Worm (Caenorhabditis elegans) whole organism, young adult: ENCODE measurements around the gene C11E4.8.

Experiments used
- B0035.1 ChIP-seq: sonication (generic microtip); optimal IDR thresholded peaks from 2 replicates; lab custom pipeline; 2016; ENCODE audit warnings: missing genetic modification characterization, mild to moderate bottlenecking, missing compliant biosample characterization, missing genotype, missing genetic modification reagents
- F10E7.11 ChIP-seq: sonication (generic microtip); optimal IDR thresholded peaks from 2 replicates; lab custom pipeline; 2017; ENCODE audit warnings: mild to moderate bottlenecking, missing genetic modification characterization, moderate library complexity, missing compliant biosample characterization
- F23B12.7 ChIP-seq: sonication (generic microtip); optimal IDR thresholded peaks from 2 replicates; lab custom pipeline; 2017; ENCODE audit warnings: missing genetic modification characterization, mild to moderate bottlenecking, missing compliant biosample characterization, antibody characterized with exemption, moderate library complexity; ENCODE audit not compliant: insufficient read depth
- F55B11.4 ChIP-seq: sonication (generic microtip); optimal IDR thresholded peaks from 2 replicates; lab custom pipeline; 2016; ENCODE audit warnings: missing compliant biosample characterization, missing genetic modification characterization, borderline replicate concordance; ENCODE audit not compliant: insufficient read depth
- F57C9.4 ChIP-seq: sonication (generic microtip); optimal IDR thresholded peaks from 2 replicates; lab custom pipeline; 2017; ENCODE audit warnings: mild to moderate bottlenecking, missing genetic modification characterization, missing compliant biosample characterization
- K11D2.4 ChIP-seq: fragments of 200-800 bp; sonication (Bioruptor generic); IDR thresholded peaks from 2 replicates; pipeline ENCODE4 v1.3.6; 2022; ENCODE audit warnings: missing genetic modification reagents, missing genetic modification characterization, missing compliant biosample characterization
- Y53F4B.3 ChIP-seq: fragments of 200-800 bp; sonication (Bioruptor generic); IDR thresholded peaks from 2 replicates; pipeline ENCODE4 v1.3.6; 2022; ENCODE audit warnings: missing genetic modification reagents, missing genetic modification characterization, missing compliant biosample characterization
- Y56A3A.18 ChIP-seq: fragments of 200-800 bp; sonication (Bioruptor generic); IDR thresholded peaks from 2 replicates; pipeline ENCODE4 v1.3.6; 2022; ENCODE audit warnings: missing genetic modification reagents, missing genetic modification characterization, missing compliant biosample characterization
- Y67H2A.10 ChIP-seq: fragments of 200-800 bp; sonication (Bioruptor generic); conservative IDR thresholded peaks from 2 replicates; pipeline ENCODE4 v1.3.6; 2022; ENCODE audit warnings: missing genetic modification reagents, missing genetic modification characterization, missing compliant biosample characterization
- Y79H2A.3 ChIP-seq: fragments of 200-800 bp; sonication (Bioruptor generic); conservative IDR thresholded peaks from 2 replicates; pipeline ENCODE4 v1.3.6; 2022; ENCODE audit warnings: missing genetic modification reagents, missing genetic modification characterization, missing compliant biosample characterization
- atf-7 ChIP-seq: sonication (generic microtip); optimal IDR thresholded peaks from 2 replicates; lab custom pipeline; 2017; ENCODE audit warnings: mild to moderate bottlenecking, missing genetic modification characterization, missing compliant biosample characterization
- attf-5 ChIP-seq: fragments of 200-800 bp; sonication (Bioruptor generic); optimal IDR thresholded peaks from 2 replicates; lab custom pipeline; 2018; ENCODE audit warnings: mild to moderate bottlenecking, missing genetic modification characterization, missing compliant biosample characterization
- attf-6 ChIP-seq: fragments of 200-800 bp; sonication (Bioruptor generic); IDR thresholded peaks from 2 replicates; pipeline ENCODE4 v1.3.6; 2022; ENCODE audit warnings: missing genetic modification reagents, missing genetic modification characterization, missing compliant biosample characterization
- bed-1 ChIP-seq: fragments of 200-800 bp; sonication (Bioruptor generic); IDR thresholded peaks from 2 replicates; pipeline ENCODE4 v1.3.6; 2022; ENCODE audit warnings: missing genetic modification reagents, missing genetic modification characterization, missing compliant biosample characterization
- cebp-2 ChIP-seq: fragments of 200-800 bp; sonication (Bioruptor generic); IDR thresholded peaks from 2 replicates; pipeline ENCODE4 v1.3.6; 2022; ENCODE audit warnings: missing genetic modification characterization, missing compliant biosample characterization
- ceh-40 ChIP-seq: fragments of 200-800 bp; sonication (Bioruptor generic); IDR thresholded peaks from 2 replicates; pipeline ENCODE4 v1.3.6; 2022; ENCODE audit warnings: missing genetic modification characterization, missing compliant biosample characterization
- ceh-91 ChIP-seq: fragments of 200-800 bp; sonication (Bioruptor generic); IDR thresholded peaks from 2 replicates; pipeline ENCODE4 v1.3.6; 2022; ENCODE audit warnings: missing genetic modification reagents, missing genetic modification characterization, missing compliant biosample characterization
- die-1 ChIP-seq: sonication (generic microtip); optimal IDR thresholded peaks from 2 replicates; lab custom pipeline; 2016; ENCODE audit warnings: missing genotype, mild to moderate bottlenecking, missing genetic modification characterization, missing compliant biosample characterization
- dox-1 ChIP-seq: fragments of 200-800 bp; sonication (Bioruptor generic); IDR thresholded peaks from 2 replicates; pipeline ENCODE4 v1.3.6; 2022; ENCODE audit warnings: missing genetic modification reagents, missing genetic modification characterization, missing compliant biosample characterization
- dpff-1 ChIP-seq: sonication (generic microtip); optimal IDR thresholded peaks from 2 replicates; lab custom pipeline; 2017; ENCODE audit warnings: mild to moderate bottlenecking, missing genetic modification characterization, missing compliant biosample characterization
- egl-44 ChIP-seq: fragments of 200-800 bp; sonication (Bioruptor generic); IDR thresholded peaks from 2 replicates; pipeline ENCODE4 v1.3.6; 2022; ENCODE audit warnings: missing genetic modification reagents, missing genetic modification characterization, missing compliant biosample characterization
- ekl-4 ChIP-seq: fragments of 200-800 bp; sonication (Bioruptor generic); IDR thresholded peaks from 2 replicates; pipeline ENCODE4 v1.3.6; 2022; ENCODE audit warnings: missing genetic modification reagents, missing genetic modification characterization, missing compliant biosample characterization
- fkh-3 ChIP-seq: sonication (generic microtip); optimal IDR thresholded peaks from 2 replicates; lab custom pipeline; 2016; ENCODE audit warnings: mild to moderate bottlenecking, missing genetic modification characterization, missing compliant biosample characterization
- gei-17 ChIP-seq: fragments of 200-800 bp; sonication (Bioruptor generic); optimal IDR thresholded peaks from 2 replicates; lab custom pipeline; 2018; ENCODE audit warnings: mild to moderate bottlenecking, missing genetic modification characterization, missing compliant biosample characterization
- him-1 ChIP-seq: sonication (generic microtip); optimal IDR thresholded peaks from 2 replicates; lab custom pipeline; 2016; ENCODE audit warnings: missing genotype, missing genetic modification reagents, missing genetic modification characterization, missing compliant biosample characterization
- hlh-12 ChIP-seq: sonication (generic microtip); optimal IDR thresholded peaks from 2 replicates; lab custom pipeline; 2016; ENCODE audit warnings: missing genetic modification characterization, missing compliant biosample characterization
- hlh-26 ChIP-seq: fragments of 200-800 bp; sonication (Bioruptor generic); conservative IDR thresholded peaks from 2 replicates; pipeline ENCODE4 v1.3.6; 2022; ENCODE audit warnings: missing genetic modification reagents, missing genetic modification characterization, missing compliant biosample characterization
- hmg-20 ChIP-seq: fragments of 200-800 bp; sonication (Bioruptor generic); IDR thresholded peaks from 2 replicates; pipeline ENCODE4 v1.3.6; 2022; ENCODE audit warnings: missing genetic modification reagents, missing genetic modification characterization, missing compliant biosample characterization
- lag-1 ChIP-seq: fragments of 200-800 bp; sonication (Bioruptor generic); IDR thresholded peaks from 2 replicates; pipeline ENCODE4 v1.3.6; 2022; ENCODE audit warnings: missing genetic modification reagents, missing genetic modification characterization, missing compliant biosample characterization
- let-607 ChIP-seq, 2 experiments: fragments of 200-800 bp in 1 of 2; sonication (Bioruptor generic) in 1 of 2; sonication (generic microtip) in 1 of 2; optimal IDR thresholded peaks; 2 replicates each; lab custom pipeline; 2016 to 2018; ENCODE audit warnings: mild to moderate bottlenecking in 2 of 2, missing compliant biosample characterization in 2 of 2, missing genetic modification characterization in 2 of 2, moderate library complexity in 2 of 2, missing genotype in 1 of 2
- lin-26 ChIP-seq: fragments of 200-800 bp; sonication (Bioruptor generic); IDR thresholded peaks from 2 replicates; pipeline ENCODE4 v1.3.6; 2022; ENCODE audit warnings: missing genetic modification reagents, missing genetic modification characterization, missing compliant biosample characterization
- lin-40 ChIP-seq: sonication (generic microtip); optimal IDR thresholded peaks from 2 replicates; lab custom pipeline; 2016; ENCODE audit warnings: missing genetic modification characterization, mild to moderate bottlenecking, missing compliant biosample characterization, missing genotype, missing genetic modification reagents
- lir-1 ChIP-seq: fragments of 200-800 bp; sonication (Bioruptor generic); conservative IDR thresholded peaks from 2 replicates; pipeline ENCODE4 v1.3.6; 2022; ENCODE audit warnings: missing genetic modification reagents, missing genetic modification characterization, missing compliant biosample characterization
- madf-10 ChIP-seq: sonication (generic microtip); optimal IDR thresholded peaks from 2 replicates; lab custom pipeline; 2016; ENCODE audit warnings: mild to moderate bottlenecking, missing genetic modification characterization, missing compliant biosample characterization
- madf-6 ChIP-seq: fragments of 200-800 bp; sonication (Bioruptor generic); IDR thresholded peaks from 2 replicates; pipeline ENCODE4 v1.3.6; 2022; ENCODE audit warnings: missing genetic modification reagents, missing genetic modification characterization, missing compliant biosample characterization
- mcd-1 ChIP-seq: fragments of 200-800 bp; sonication (Bioruptor generic); IDR thresholded peaks from 2 replicates; pipeline ENCODE4 v1.3.6; 2022; ENCODE audit warnings: missing genetic modification reagents, missing genetic modification characterization, missing compliant biosample characterization
- mel-28 ChIP-seq: sonication (generic microtip); optimal IDR thresholded peaks from 2 replicates; lab custom pipeline; 2016; ENCODE audit warnings: borderline replicate concordance, mild to moderate bottlenecking, missing genetic modification characterization, missing compliant biosample characterization
- nfyb-1 ChIP-seq: fragments of 200-800 bp; sonication (Bioruptor generic); IDR thresholded peaks from 2 replicates; pipeline ENCODE4 v1.3.6; 2022; ENCODE audit warnings: missing genetic modification reagents, missing genetic modification characterization, missing compliant biosample characterization
- nhr-90 ChIP-seq: sonication (generic microtip); optimal IDR thresholded peaks from 2 replicates; lab custom pipeline; 2016; ENCODE audit warnings: missing genotype, mild to moderate bottlenecking, missing genetic modification characterization, missing compliant biosample characterization
- pha-4 ChIP-seq: fragments of 150-350 bp; sonication (generic microtip); optimal IDR thresholded peaks from 2 replicates; lab custom pipeline; 2014; ENCODE audit warnings: missing biosample characterization, missing genetic modification reagents, missing genetic modification characterization
- rcor-1 ChIP-seq: fragments of 200-800 bp; sonication (Bioruptor generic); IDR thresholded peaks from 2 replicates; pipeline ENCODE4 v1.3.6; 2022; ENCODE audit warnings: missing genetic modification reagents, missing genetic modification characterization, missing compliant biosample characterization
- tbp1 ChIP-seq: fragments of 200-800 bp; sonication (Bioruptor generic); optimal IDR thresholded peaks from 2 replicates; lab custom pipeline; 2018; ENCODE audit warnings: mild to moderate bottlenecking, missing genetic modification characterization, missing compliant biosample characterization
- tlf-1 ChIP-seq: fragments of 200-800 bp; sonication (Bioruptor generic); optimal IDR thresholded peaks from 2 replicates; lab custom pipeline; 2018; ENCODE audit warnings: mild to moderate bottlenecking, missing genetic modification characterization, missing compliant biosample characterization
- unc-62 ChIP-seq: fragments of 150-350 bp; optimal IDR thresholded peaks from 2 replicates; lab custom pipeline; 2014; ENCODE audit warnings: missing biosample characterization, missing genetic modification reagents, missing genetic modification characterization
- xnd-1 ChIP-seq: sonication (generic microtip); optimal IDR thresholded peaks from 2 replicates; lab custom pipeline; 2016; ENCODE audit warnings: missing genotype, missing genetic modification reagents, missing genetic modification characterization, missing compliant biosample characterization
- ztf-18 ChIP-seq: sonication (generic microtip); optimal IDR thresholded peaks from 2 replicates; lab custom pipeline; 2016; ENCODE audit warnings: missing genotype, mild to moderate bottlenecking, missing genetic modification characterization, missing compliant biosample characterization
- ztf-22 ChIP-seq: fragments of 200-800 bp; sonication (Bioruptor generic); optimal IDR thresholded peaks from 2 replicates; lab custom pipeline; 2018; ENCODE audit warnings: mild to moderate bottlenecking, missing genetic modification characterization, moderate library complexity, missing compliant biosample characterization
- ztf-25 ChIP-seq: fragments of 200-800 bp; sonication (Bioruptor generic); IDR thresholded peaks from 2 replicates; pipeline ENCODE4 v1.3.6; 2022; ENCODE audit warnings: missing genetic modification reagents, missing genetic modification characterization, missing compliant biosample characterization

The C11E4.8 gene

ce11 chrX:9622609-9623008, 2.4 kb downstream of the C11E4.8 start (continued):
- TF ChIP-seq nfyb-1 (GFP tag; lab: Robert Waterston, UW) (no peak; the same call in none of the 2 replicates), hlh-26 (GFP tag; lab: Robert Waterston, UW) (0 out of 2 replicates have a peak, but pooled peaks have one; percentile 41), ekl-4 (GFP tag; lab: Robert Waterston, UW) (0 out of 2 replicates have a peak, but pooled peaks have one; percentile 40), attf-6 (GFP tag; lab: Robert Waterston, UW) (peak; percentile 67; the same call in 1 of the 2 replicates), madf-6 (GFP tag; lab: Robert Waterston, UW) (peak; percentile 48; the same call in 1 of the 2 replicates), K11D2.4 (no peak), ceh-91 (GFP tag; lab: Robert Waterston, UW) (no peak), fkh-3 (tag; lab: Kevin White, UChicago) (peak; percentile 68), F10E7.11 (tag; lab: Kevin White, UChicago) (no peak), bed-1 (GFP tag; lab: Robert Waterston, UW) (no peak), rcor-1 (GFP tag; lab: Robert Waterston, UW) (peak; percentile 41; the same call in 1 of the 2 replicates), ceh-40 (GFP tag; lab: Robert Waterston, UW) (peak; percentile 66), madf-10 (peak; percentile 67), atf-7 (tag; lab: Kevin White, UChicago) (peak; percentile 74), ztf-22 (GFP tag; lab: Kevin White, UChicago) (no peak), F57C9.4 (tag; lab: Kevin White, UChicago) (no peak), Y53F4B.3 (no peak), mcd-1 (GFP tag; lab: Robert Waterston, UW) (no peak; the same call in 1 of the 2 replicates), Y79H2A.3 (no peak), hlh-12 (tag; lab: Kevin White, UChicago) (peak; percentile 4), lin-40 (tag; lab: Kevin White, UChicago) (no peak), lin-26 (peak; percentile 94), him-1 (peak; percentile 89), egl-44 (GFP tag; lab: Robert Waterston, UW) (peak; percentile 82), ztf-18 (tag; lab: Kevin White, UChicago) (peak; percentile 70), lag-1 (GFP tag; lab: Robert Waterston, UW) (no peak), mel-28 (tag; lab: Kevin White, UChicago) (no peak), nhr-90 (peak; percentile 72), Y56A3A.18 (GFP tag; lab: Robert Waterston, UW) (peak; percentile 81), dox-1 (GFP tag; lab: Robert Waterston, UW) (peak; percentile 78; the same call in 1 of the 2 replicates), gei-17 (GFP tag; lab: Kevin White, UChicago) (no peak), tlf-1 (peak; percentile 29), ztf-25 (peak; percentile 64; the same call in 1 of the 2 replicates), die-1 (peak; percentile 95), cebp-2 (GFP tag; lab: Robert Waterston, UW) (0 out of 2 replicates have a peak, but pooled peaks have one; percentile 56), F23B12.7 (peak; percentile 59), xnd-1 (tag; lab: Kevin White, UChicago) (no peak), pha-4 (tag; lab: Kevin White, UChicago) (no peak), unc-62 (GFP tag; lab: Kevin White, UChicago) (no peak), Y67H2A.10 (no peak), hmg-20 (GFP tag; lab: Robert Waterston, UW) (no peak), tbp1 (peak; percentile 90), let-607 (tag; optimal IDR thresholded peaks at IDR 0.05; lab: Kevin White, UChicago) (peak in 1 of 2 experiments; percentile 34), F55B11.4 (tag; lab: Kevin White, UChicago) (no peak), lir-1 (GFP tag; lab: Robert Waterston, UW) (no peak), dpff-1 (tag; lab: Kevin White, UChicago) (peak; percentile 14), B0035.1 (tag; lab: Kevin White, UChicago) (peak; percentile 24), attf-5 (peak; percentile 39)
